Worm (Caenorhabditis elegans) whole organism, L4/young adult: ENCODE data around the gene cnc-6.

ENCODE experiments used
- W03F9.2 ChIP-seq: fragments of 150-350 bp; optimal IDR thresholded peaks from 2 replicates; lab custom pipeline; 2014; ENCODE audit warnings: missing biosample characterization, missing genetic modification characterization
- dao-5 ChIP-seq: sonication (generic microtip); optimal IDR thresholded peaks from 2 replicates; lab custom pipeline; 2016; ENCODE audit warnings: missing genotype, missing genetic modification characterization, moderate library complexity, missing compliant biosample characterization
- him-1 ChIP-seq: sonication (generic microtip); optimal IDR thresholded peaks from 2 replicates; lab custom pipeline; 2016; ENCODE audit warnings: missing genotype, missing genetic modification reagents, missing genetic modification characterization, missing compliant biosample characterization

Gene cnc-6

ce11 chrIII:1763222-1763621 lies at the start of gene cnc-6:
TSS of gene cnc-6 (plus strand) at chrIII:1763522.
- TF ChIP-seq him-1 (tag; lab: Kevin White, UChicago) = no peak
- TF ChIP-seq W03F9.2 (tag; lab: Kevin White, UChicago) = no peak

- TF ChIP-seq W03F9.2 (tag; lab: Kevin White, UChicago) = no peak
- TF ChIP-seq dao-5 (tag; lab: Kevin White, UChicago) = no peak
- TF ChIP-seq him-1 (tag; lab: Kevin White, UChicago) = no peak
These were observed 49.2 kb upstream of the cnc-6 start for ce11 chrIII:1713991-1714611.

- TF ChIP-seq dao-5 (tag; lab: Kevin White, UChicago) (no peak), W03F9.2 (tag; lab: Kevin White, UChicago) (no peak), him-1 (tag; lab: Kevin White, UChicago) (no peak)
These were observed 45.5 kb upstream of the cnc-6 start for ce11 chrIII:1717772-1718171.

- TF ChIP-seq W03F9.2 (tag; lab: Kevin White, UChicago) (no peak), dao-5 (tag; lab: Kevin White, UChicago) (no peak), him-1 (tag; lab: Kevin White, UChicago) (no peak)
These were observed 44.5 kb upstream of the cnc-6 start for ce11 chrIII:1718800-1719199.

- TF ChIP-seq dao-5 (tag; lab: Kevin White, UChicago) (no peak), him-1 (tag; lab: Kevin White, UChicago) (no peak), W03F9.2 (tag; lab: Kevin White, UChicago) (no peak)
These were observed 31.5 kb upstream of the cnc-6 start for ce11 chrIII:1731850-1732249.

- no peak for TF ChIP-seq him-1 (tag; lab: Kevin White, UChicago)
- no peak for TF ChIP-seq W03F9.2 (tag; lab: Kevin White, UChicago)
- no peak for TF ChIP-seq dao-5 (tag; lab: Kevin White, UChicago)
These were observed 30.3 kb upstream of the cnc-6 start, which contains the start of gene ser-4 for ce11 chrIII:1733001-1733400. TSS of gene ser-4 (minus strand) at chrIII:1733101.

- no peak for TF ChIP-seq W03F9.2 (tag; lab: Kevin White, UChicago)
- no peak for TF ChIP-seq dao-5 (tag; lab: Kevin White, UChicago)
- TF ChIP-seq him-1 (tag; lab: Kevin White, UChicago) = no peak
These were observed 29.9 kb upstream of the cnc-6 start for ce11 chrIII:1733412-1733811.

- TF ChIP-seq dao-5 (tag; lab: Kevin White, UChicago) = no peak
- TF ChIP-seq W03F9.2 (tag; lab: Kevin White, UChicago) = no peak
- TF ChIP-seq him-1 (tag; lab: Kevin White, UChicago) = no peak
These were observed 20.2 kb upstream of the cnc-6 start for ce11 chrIII:1743081-1743480.

ce11 chrIII:1743488-1744020 lies 19.8 kb upstream of the cnc-6 start:
- TF ChIP-seq him-1 (tag; lab: Kevin White, UChicago) (no peak), dao-5 (tag; lab: Kevin White, UChicago) (no peak), W03F9.2 (tag; lab: Kevin White, UChicago) (no peak)

ce11 chrIII:1744486-1744885 lies 18.8 kb upstream of the cnc-6 start:
- no peak for TF ChIP-seq dao-5 (tag; lab: Kevin White, UChicago)
- no peak for TF ChIP-seq him-1 (tag; lab: Kevin White, UChicago)
- TF ChIP-seq W03F9.2 (tag; lab: Kevin White, UChicago) = no peak

- no peak for TF ChIP-seq W03F9.2 (tag; lab: Kevin White, UChicago)
- no peak for TF ChIP-seq dao-5 (tag; lab: Kevin White, UChicago)
- TF ChIP-seq him-1 (tag; lab: Kevin White, UChicago) = no peak
These were observed 17.7 kb upstream of the cnc-6 start for ce11 chrIII:1745450-1746127.

ce11 chrIII:1754842-1755241 lies 8.5 kb upstream of the cnc-6 start, which contains the start of gene Y46E12A.3:
TSS of gene Y46E12A.3 (minus strand) at chrIII:1754942.
- no peak for TF ChIP-seq him-1 (tag; lab: Kevin White, UChicago)
- no peak for TF ChIP-seq W03F9.2 (tag; lab: Kevin White, UChicago)
- no peak for TF ChIP-seq dao-5 (tag; lab: Kevin White, UChicago)

ce11 chrIII:1758151-1758550 lies 5.2 kb upstream of the cnc-6 start, which contains the start of gene Y46E12A.5:
TSS of gene Y46E12A.5 (minus strand) at chrIII:1758251.
- TF ChIP-seq him-1 (tag; lab: Kevin White, UChicago) (no peak), dao-5 (tag; lab: Kevin White, UChicago) (no peak), W03F9.2 (tag; lab: Kevin White, UChicago) (no peak)
